Worm (Caenorhabditis elegans): Measurements from ENCODE around the gene M57.2.

DNA sequence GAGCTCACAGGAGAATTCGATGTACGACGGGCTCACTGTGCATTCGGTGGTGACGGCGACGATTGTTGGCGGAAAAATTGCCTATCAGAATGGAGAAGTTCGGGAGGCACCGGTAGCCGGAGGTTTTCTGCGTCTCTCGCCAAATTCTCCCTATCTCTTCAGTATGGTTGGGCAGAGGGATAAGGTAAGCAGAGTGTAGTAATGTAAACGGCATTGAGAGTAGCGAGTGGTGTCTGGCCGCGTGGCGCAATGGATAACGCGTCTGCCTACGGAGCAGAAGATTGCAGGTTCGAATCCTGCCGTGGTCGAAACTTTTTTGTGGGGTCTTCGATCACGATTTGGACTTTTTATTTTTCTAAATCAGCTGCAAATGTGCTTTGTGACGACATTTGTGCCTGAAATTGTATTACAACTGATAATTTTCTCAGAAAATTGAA lies 2.6 kb upstream of the M57.2 start:
- TF ChIP-seq nhr-76 (tag; optimal IDR thresholded peaks at IDR 0.05) (no peak), lin-15B (tag; optimal IDR thresholded peaks at IDR 0.05) (no peak), nhr-237 (tag; optimal IDR thresholded peaks at IDR 0.05) (no peak), zag-1 (tag; optimal IDR thresholded peaks at IDR 0.05) (no peak), daf-12 (tag; optimal IDR thresholded peaks at IDR 0.05) (no peak), unc-39 (tag; optimal IDR thresholded peaks at IDR 0.05) (no peak), jun-1 (tag; optimal IDR thresholded peaks at IDR 0.05) (peak; percentile 29), snpc-4 (tag; optimal IDR thresholded peaks at IDR 0.05) (no peak), nhr-11 (tag; optimal IDR thresholded peaks at IDR 0.05) (no peak), unc-62 (GFP tag; optimal IDR thresholded peaks at IDR 0.05) (no peak), skn-1 (tag; optimal IDR thresholded peaks at IDR 0.05) (peak; percentile 56), ztf-11 (tag; optimal IDR thresholded peaks at IDR 0.05) (no peak), ceh-28 (tag; optimal IDR thresholded peaks at IDR 0.05) (no peak), nfya-1 (tag; optimal IDR thresholded peaks at IDR 0.05; ENCODE audit: insufficient read depth) (peak; percentile 25)

Data from whole organism, L3 larva.